Fruit fly (Drosophila melanogaster): ENCODE results near the gene CG14314.

DNA sequence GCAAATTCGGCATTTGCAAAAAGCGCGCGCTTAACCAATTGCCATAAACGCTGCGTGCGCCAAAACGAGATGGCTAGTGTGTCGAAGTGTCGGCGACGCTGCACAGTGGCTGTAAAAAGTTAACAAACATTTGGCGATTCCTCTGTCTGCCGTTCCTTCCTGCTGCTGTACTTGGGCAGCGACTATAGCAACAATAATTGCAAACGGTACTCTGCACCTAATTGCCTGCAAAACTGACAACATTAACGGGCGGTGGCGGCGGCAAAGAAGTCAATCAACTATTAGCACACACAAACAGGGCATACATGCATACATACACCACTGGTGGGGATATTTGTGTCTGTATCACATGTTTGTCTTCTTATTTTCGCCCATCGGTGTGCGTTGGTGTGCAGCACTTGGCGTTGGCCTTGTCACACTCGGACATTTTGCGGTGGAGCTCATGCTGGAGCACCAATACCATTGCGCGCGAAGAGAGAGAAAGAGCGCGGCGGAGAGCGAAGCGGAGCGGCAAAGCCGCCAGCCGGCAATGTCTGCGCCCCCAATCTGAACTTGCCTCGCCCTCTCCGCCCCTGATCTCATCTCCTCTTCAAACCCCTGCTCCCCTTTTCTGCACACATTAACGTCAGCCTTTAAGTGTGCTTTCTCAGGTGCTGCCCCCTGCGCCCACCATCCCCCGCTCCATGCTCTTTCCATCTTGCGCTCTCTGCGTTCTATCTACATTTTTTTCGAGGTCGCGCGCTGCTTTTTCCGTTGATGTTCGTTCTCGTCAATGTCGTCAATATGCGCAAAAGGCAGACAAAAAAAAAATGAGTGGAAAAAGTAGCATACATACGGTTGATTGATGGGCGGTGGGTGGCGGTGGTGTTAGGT lies 28.5 kb downstream of the CG14314 start:
- TF ChIP-seq CG12768 (GFP tag; optimal IDR thresholded peaks at IDR 0.05): peak; percentile 55
- TF ChIP-seq CG11617 (GFP tag; optimal IDR thresholded peaks at IDR 0.05): peak; percentile 20
- peak; percentile 82 for TF ChIP-seq pad (GFP tag; optimal IDR thresholded peaks at IDR 0.05)
- no peak for TF ChIP-seq kay (GFP tag; ENCODE audit: borderline replicate concordance)
- no peak for TF ChIP-seq CG14711 (tag; optimal IDR thresholded peaks at IDR 0.05)
- peak; percentile 52 for TF ChIP-seq Mnt (GFP tag; optimal IDR thresholded peaks at IDR 0.05)
- TF ChIP-seq tj (GFP tag; optimal IDR thresholded peaks at IDR 0.05): peak; percentile 75
- peak; percentile 29 for TF ChIP-seq CG1620 (GFP tag; optimal IDR thresholded peaks at IDR 0.05)
- TF ChIP-seq Clk (GFP tag; optimal IDR thresholded peaks at IDR 0.05): no peak
- no peak for TF ChIP-seq toe (GFP tag; optimal IDR thresholded peaks at IDR 0.05)
- peak; percentile 36 for TF ChIP-seq CG7045 (GFP tag; optimal IDR thresholded peaks at IDR 0.05)
- TF ChIP-seq CG5204 (GFP tag; optimal IDR thresholded peaks at IDR 0.05): no peak
- TF ChIP-seq ovo (GFP tag; optimal IDR thresholded peaks at IDR 0.05): no peak

Data from whole organism, adult.